Worm (Caenorhabditis elegans) whole organism, L2 larva: ENCODE measurements around the gene rnp-7.

Experiments used
- F13H6.1 ChIP-seq: sonication (generic microtip); optimal IDR thresholded peaks from 2 replicates; lab custom pipeline; 2016; ENCODE audit warnings: missing genetic modification characterization, missing compliant biosample characterization
- blmp-1 ChIP-seq: sonication (generic microtip); optimal IDR thresholded peaks from 2 replicates; lab custom pipeline; 2017; ENCODE audit warnings: missing genetic modification characterization, mild to moderate bottlenecking, missing compliant biosample characterization, antibody characterized with exemption, moderate library complexity; ENCODE audit not compliant: insufficient read depth
- ceh-82 ChIP-seq: fragments of 150-350 bp; optimal IDR thresholded peaks from 2 replicates; lab custom pipeline; 2014; ENCODE audit warnings: missing biosample characterization, missing genetic modification characterization
- lsy-2 ChIP-seq, 2 experiments: fragments of 150-350 bp in 1 of 2; sonication (generic microtip) in 1 of 2; optimal IDR thresholded peaks; 2 replicates each; lab custom pipeline; 2014 to 2017; ENCODE audit warnings: missing biosample characterization in 2 of 2, missing genetic modification characterization in 2 of 2
- nhr-12 ChIP-seq: fragments of 150-350 bp; optimal IDR thresholded peaks from 2 replicates; lab custom pipeline; 2014; ENCODE audit warnings: missing biosample characterization, missing genetic modification characterization
- nhr-23 ChIP-seq: fragments of 150-350 bp; optimal IDR thresholded peaks from 2 replicates; lab custom pipeline; 2014; ENCODE audit warnings: missing biosample characterization, missing genetic modification reagents, missing genetic modification characterization
- nhr-77 ChIP-seq: fragments of 150-350 bp; optimal IDR thresholded peaks from 2 replicates; lab custom pipeline; 2014; ENCODE audit warnings: missing biosample characterization, missing genetic modification characterization
- zag-1 ChIP-seq: fragments of 150-350 bp; optimal IDR thresholded peaks from 2 replicates; lab custom pipeline; 2014; ENCODE audit warnings: missing biosample characterization, missing genetic modification characterization

DNA sequence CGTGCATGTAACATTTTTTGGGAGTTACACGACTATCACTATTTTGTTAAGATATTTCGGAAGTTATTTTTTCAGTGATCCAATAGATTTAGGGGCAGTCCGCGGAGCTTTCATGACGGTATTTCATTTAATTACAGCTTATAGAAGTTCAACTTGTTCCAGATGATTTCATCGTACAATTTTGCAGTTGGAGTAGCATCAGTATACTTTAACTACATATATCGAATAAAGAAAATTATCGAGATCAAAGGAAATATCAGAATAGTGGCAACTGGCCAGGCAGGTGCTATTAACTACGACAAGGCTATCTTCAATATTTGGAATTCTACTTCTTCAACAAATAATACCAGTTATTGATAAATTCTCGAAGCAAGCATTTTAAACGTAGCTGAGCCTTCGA lies 17.5 kb upstream of the rnp-7 start:
- no peak for TF ChIP-seq blmp-1
- TF ChIP-seq zag-1 (tag; lab: Kevin White, UChicago) = no peak
- no peak for TF ChIP-seq lsy-2 (tag; optimal IDR thresholded peaks at IDR 0.05; lab: Kevin White, UChicago)
- no peak for TF ChIP-seq nhr-77 (tag; lab: Kevin White, UChicago)
- no peak for TF ChIP-seq nhr-12 (tag; lab: Kevin White, UChicago)
- TF ChIP-seq ceh-82 (tag; lab: Kevin White, UChicago) = no peak
- TF ChIP-seq F13H6.1 (tag; lab: Kevin White, UChicago) = no peak
- no peak for TF ChIP-seq nhr-23
